Worm (Caenorhabditis elegans): ENCODE data around the gene smu-2.

DNA sequence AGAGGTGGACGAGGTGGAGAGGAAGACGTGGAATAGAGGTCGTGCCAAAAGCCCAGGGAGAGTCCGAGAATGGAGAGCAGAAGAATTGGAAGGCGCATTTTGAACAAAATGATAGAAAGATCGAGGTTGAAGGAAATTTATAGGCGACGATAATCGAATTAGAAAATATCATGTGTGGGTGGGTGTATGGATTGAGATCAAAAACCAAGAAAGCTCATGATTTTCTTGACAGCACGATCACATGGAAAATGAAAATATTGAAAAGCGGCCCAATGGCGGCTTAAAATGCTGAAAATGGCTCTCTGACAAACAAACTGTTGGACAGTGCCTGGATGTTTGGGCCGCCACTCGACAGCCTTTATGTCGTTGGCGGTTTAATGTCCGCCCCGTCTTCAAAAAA, 19.1 kb upstream of the smu-2 start, which contains the start of gene C16C8.9:
- TF ChIP-seq let-607 (tag; optimal IDR thresholded peaks at IDR 0.05) (no peak), madf-3 (GFP tag; IDR thresholded peaks at IDR 0.05) (no peak)

Data from whole organism, young adult.